Fruit fly (Drosophila melanogaster): ENCODE data around the gene CG5674.

DNA sequence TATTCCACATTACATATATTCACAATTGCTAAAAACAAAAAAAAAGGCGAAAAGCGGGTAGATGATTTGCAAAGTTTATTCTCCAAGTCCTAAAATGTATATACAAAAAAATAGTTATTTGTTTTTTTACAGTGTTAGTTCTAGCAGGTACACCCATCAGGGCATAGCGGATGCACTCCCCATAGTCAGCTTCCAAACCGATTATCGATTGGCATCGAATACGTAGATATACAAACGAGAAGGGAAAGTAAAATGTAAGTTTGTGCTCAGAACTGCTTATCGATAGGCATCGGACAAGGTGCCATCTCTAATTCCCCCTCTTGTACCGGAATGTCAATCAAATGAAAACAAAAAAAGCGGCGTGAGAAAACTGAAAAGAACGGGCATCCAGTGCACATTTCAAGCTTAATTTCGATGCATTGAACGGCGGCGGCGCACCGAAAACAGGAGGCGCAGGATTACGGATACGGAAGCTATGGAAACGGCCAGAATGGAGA is at the start of gene CG5674:
- no peak for TF ChIP-seq h (optimal IDR thresholded peaks at IDR 0.05)
- TF ChIP-seq psq (optimal IDR thresholded peaks at IDR 0.05) = no peak
- no peak for TF ChIP-seq Sin3A (optimal IDR thresholded peaks at IDR 0.05)
